Worm (Caenorhabditis elegans): ENCODE data around the gene F53F4.4.

F53F4.4 gene

ce11 chrV:13645848-13646578 is 52.8 kb downstream of the F53F4.4 start (continued):
- TF ChIP-seq madf-5 (GFP tag; IDR thresholded peaks at IDR 0.05) (peak in 1 of 2 experiments; percentile 81; a peak in 2 of 4 replicates), nhr-41 (GFP tag; IDR thresholded peaks at IDR 0.05) (0 out of 2 replicates have a peak, but pooled peaks have one; percentile 46), nhr-111 (GFP tag; optimal IDR thresholded peaks at IDR 0.05) (no peak), arid-1 (GFP tag; conservative IDR thresholded peaks at IDR 0.05) (no peak), fos-1 (tag; optimal IDR thresholded peaks at IDR 0.05) (no peak), tra-1 (GFP tag; IDR thresholded peaks at IDR 0.05) (peak; percentile 68)

DNA sequence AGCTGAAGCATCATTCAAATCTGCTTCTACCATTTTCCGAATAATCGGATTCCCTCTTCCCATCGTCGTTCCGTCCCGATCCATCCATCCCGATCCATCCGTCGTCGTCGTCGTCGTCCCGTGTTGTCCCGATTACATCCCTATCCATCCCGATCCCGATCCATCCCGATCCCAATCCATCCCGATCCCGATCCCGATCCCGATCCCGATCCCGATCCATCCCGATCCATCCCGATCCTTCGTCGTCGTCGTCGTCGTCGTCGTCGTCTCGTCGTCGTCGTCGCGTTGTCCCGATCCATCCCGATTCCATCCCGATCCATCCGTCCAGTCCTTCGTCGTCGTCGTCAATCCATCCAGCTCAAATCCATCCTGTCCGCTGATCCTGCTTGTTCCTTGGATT is 54.0 kb downstream of the F53F4.4 start:
- TF ChIP-seq mdl-1 (tag; optimal IDR thresholded peaks at IDR 0.05) (no peak), ceh-32 (tag; optimal IDR thresholded peaks at IDR 0.05; ENCODE audit: poor library complexity) (no peak), set-16 (GFP tag; IDR thresholded peaks at IDR 0.05) (peak; percentile 85)

DNA sequence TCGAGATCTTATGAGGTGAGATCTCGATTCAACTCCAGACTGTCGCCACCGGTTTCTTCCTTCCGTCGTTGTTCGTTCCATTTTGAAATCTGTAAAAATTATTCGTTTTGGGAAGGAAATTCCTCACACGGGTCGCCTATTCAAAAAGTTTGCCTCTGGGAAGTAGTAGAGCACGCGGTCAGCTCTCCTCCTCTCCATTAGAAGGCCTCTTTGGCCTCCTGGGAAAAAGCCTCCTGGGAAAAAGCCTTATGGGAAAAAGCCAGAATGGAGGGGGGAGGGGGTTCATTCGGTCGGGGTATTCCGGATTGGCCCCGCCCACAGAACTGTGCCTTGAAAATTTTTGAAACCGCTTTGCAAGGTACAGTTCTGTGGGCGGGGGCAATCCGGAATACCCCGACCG is 54.4 kb downstream of the F53F4.4 start:
- 0 out of 2 replicates have a peak, but pooled peaks have one; percentile 24 for TF ChIP-seq lim-7 (GFP tag; IDR thresholded peaks at IDR 0.05)
- TF ChIP-seq hlh-11 (tag; optimal IDR thresholded peaks at IDR 0.05) = no peak
